Fruit fly (Drosophila melanogaster) whole organism, embryonic: ENCODE measurements around the gene drongo.

Source experiments
- Ada2b ChIP-seq: fragments of 200-800 bp; sonication (Bioruptor generic); IDR thresholded peaks from 2 replicates; pipeline ENCODE4 v1.3.6; 2022; ENCODE audit warnings: missing biosample characterization, missing genetic modification characterization
- Aef1 ChIP-seq: fragments of 200-800 bp; sonication (Bioruptor generic); IDR thresholded peaks from 3 replicates; pipeline ENCODE4 v1.3.6; 2022; ENCODE audit warnings: missing biosample characterization, missing genetic modification characterization
- Atf3 ChIP-seq: fragments of 200-800 bp; sonication (Bioruptor generic); optimal IDR thresholded peaks from 3 replicates; lab custom pipeline; 2016; ENCODE audit warnings: missing biosample characterization, missing genetic modification characterization
- Atf6 ChIP-seq: fragments of 200-800 bp; sonication (Bioruptor generic); IDR thresholded peaks from 2 replicates; pipeline ENCODE4 v1.3.6; 2022; ENCODE audit warnings: missing biosample characterization, missing genetic modification characterization
- B-H2 ChIP-seq: fragments of 200-800 bp; sonication (Bioruptor generic); optimal IDR thresholded peaks from 2 replicates; lab custom pipeline; 2018; ENCODE audit warnings: missing biosample characterization, mild to moderate bottlenecking, missing genetic modification characterization
- CG10654 ChIP-seq: fragments of 200-800 bp; sonication (Bioruptor generic); optimal IDR thresholded peaks from 2 replicates; lab custom pipeline; 2016; ENCODE audit warnings: missing biosample characterization, missing genetic modification characterization
- CG12769 ChIP-seq: fragments of 200-800 bp; sonication (Bioruptor generic); optimal IDR thresholded peaks from 2 replicates; lab custom pipeline; 2019; ENCODE audit warnings: missing biosample characterization, mild to moderate bottlenecking, missing genetic modification characterization, moderate library complexity
- CG13287 ChIP-seq: fragments of 200-800 bp; sonication (Bioruptor generic); IDR thresholded peaks from 2 replicates; pipeline ENCODE4 v1.3.6; 2022; ENCODE audit warnings: missing biosample characterization, missing genetic modification characterization; ENCODE audit not compliant: partially characterized antibody
- CG14014 ChIP-seq: fragments of 200-800 bp; sonication (Bioruptor generic); IDR thresholded peaks from 2 replicates; pipeline ENCODE4 v1.3.6; 2022; ENCODE audit warnings: missing biosample characterization, missing genetic modification characterization
- CG15514 ChIP-seq: fragments of 200-800 bp; sonication (Bioruptor generic); optimal IDR thresholded peaks from 3 replicates; lab custom pipeline; 2017; ENCODE audit warnings: missing biosample characterization, missing genetic modification characterization, mild to moderate bottlenecking, moderate library complexity, missing genetic modification reagents
- CG18262 ChIP-seq: fragments of 200-800 bp; optimal IDR thresholded peaks from 3 replicates; lab custom pipeline; 2019; ENCODE audit warnings: missing biosample characterization, mild to moderate bottlenecking, missing genetic modification characterization, moderate library complexity
- CG2202 ChIP-seq: fragments of 200-800 bp; sonication (Bioruptor generic); optimal IDR thresholded peaks from 2 replicates; lab custom pipeline; 2018; ENCODE audit warnings: missing biosample characterization, mild to moderate bottlenecking, missing genetic modification characterization
- CG2875 ChIP-seq: fragments of 200-800 bp; sonication (Bioruptor generic); optimal IDR thresholded peaks from 2 replicates; lab custom pipeline; 2017; ENCODE audit warnings: missing biosample characterization, mild to moderate bottlenecking, missing genetic modification characterization, missing genetic modification reagents
- CG3281 ChIP-seq: fragments of 200-800 bp; sonication (Bioruptor generic); optimal IDR thresholded peaks from 3 replicates; lab custom pipeline; 2017; ENCODE audit warnings: missing biosample characterization, mild to moderate bottlenecking, missing genetic modification characterization
- CG3407 ChIP-seq: fragments of 200-800 bp; sonication (Bioruptor generic); optimal IDR thresholded peaks from 2 replicates; lab custom pipeline; 2018; ENCODE audit warnings: missing biosample characterization, mild to moderate bottlenecking, missing genetic modification characterization
- CG3847 ChIP-seq: fragments of 200-800 bp; sonication (Bioruptor generic); IDR thresholded peaks from 2 replicates; pipeline ENCODE4 v1.3.6; 2022; ENCODE audit warnings: missing biosample characterization, missing genetic modification characterization
- CG5245 ChIP-seq: fragments of 200-800 bp; sonication (Bioruptor generic); optimal IDR thresholded peaks from 3 replicates; lab custom pipeline; 2016; ENCODE audit warnings: missing biosample characterization, missing genetic modification characterization
- CG7745 ChIP-seq: fragments of 200-800 bp; sonication (Bioruptor generic); optimal IDR thresholded peaks from 2 replicates; lab custom pipeline; 2018; ENCODE audit warnings: missing biosample characterization, mild to moderate bottlenecking, missing genetic modification characterization, moderate library complexity
- CG8924 ChIP-seq: fragments of 200-800 bp; optimal IDR thresholded peaks from 3 replicates; lab custom pipeline; 2019; ENCODE audit warnings: missing biosample characterization, mild to moderate bottlenecking, missing genetic modification characterization, moderate library complexity
- CG9727 ChIP-seq: fragments of 200-800 bp; sonication (Bioruptor generic); optimal IDR thresholded peaks from 3 replicates; lab custom pipeline; 2017; ENCODE audit warnings: missing biosample characterization, mild to moderate bottlenecking, missing genetic modification characterization
- CHES-1-like ChIP-seq: fragments of 200-800 bp; sonication (Bioruptor generic); optimal IDR thresholded peaks from 2 replicates; lab custom pipeline; 2016; ENCODE audit warnings: missing biosample characterization, missing genetic modification characterization
- E2f2 ChIP-seq: fragments of 200-800 bp; sonication (Bioruptor generic); IDR thresholded peaks from 2 replicates; pipeline ENCODE4 v1.3.6; 2022; ENCODE audit warnings: missing biosample characterization, missing genetic modification characterization
- Fer1 ChIP-seq: fragments of 200-800 bp; sonication (Bioruptor generic); optimal IDR thresholded peaks from 2 replicates; lab custom pipeline; 2017; ENCODE audit warnings: missing biosample characterization, mild to moderate bottlenecking, missing genetic modification characterization
- H15 ChIP-seq: fragments of 200-800 bp; sonication (Bioruptor generic); IDR thresholded peaks from 3 replicates; pipeline ENCODE4 v1.3.6; 2022; ENCODE audit warnings: missing biosample characterization, missing genetic modification characterization
- HHEX ChIP-seq: fragments of 200-800 bp; sonication (Bioruptor generic); optimal IDR thresholded peaks from 3 replicates; lab custom pipeline; 2017; ENCODE audit warnings: missing biosample characterization, mild to moderate bottlenecking, missing genetic modification characterization, missing genetic modification reagents
- Hmx ChIP-seq: fragments of 200-800 bp; sonication (Bioruptor generic); optimal IDR thresholded peaks from 2 replicates; lab custom pipeline; 2016; ENCODE audit warnings: missing biosample characterization, missing genetic modification characterization
- Jarid2 ChIP-seq: fragments of 200-800 bp; sonication (Bioruptor generic); optimal IDR thresholded peaks from 3 replicates; lab custom pipeline; 2017; ENCODE audit warnings: mild to moderate bottlenecking, missing biosample characterization, missing genetic modification reagents, missing genetic modification characterization
- Neu2 ChIP-seq: fragments of 200-800 bp; sonication (Bioruptor generic); optimal IDR thresholded peaks from 3 replicates; lab custom pipeline; 2016; ENCODE audit warnings: missing biosample characterization, missing genetic modification characterization, borderline replicate concordance
- Oli ChIP-seq: fragments of 200-800 bp; sonication (Bioruptor generic); optimal IDR thresholded peaks from 2 replicates; lab custom pipeline; 2018; ENCODE audit warnings: missing biosample characterization, mild to moderate bottlenecking, missing genetic modification characterization, moderate library complexity
- Pdp1 ChIP-seq, 2 experiments: fragments of 200-800 bp; sonication (Bioruptor generic); optimal IDR thresholded peaks; 3 replicates each; lab custom pipeline; 2016; ENCODE audit warnings: missing biosample characterization in 2 of 2, missing genetic modification characterization in 2 of 2, mild to moderate bottlenecking in 1 of 2, moderate library complexity in 1 of 2
- Side ChIP-seq: fragments of 200-800 bp; sonication (Bioruptor generic); optimal IDR thresholded peaks from 2 replicates; lab custom pipeline; 2016; ENCODE audit warnings: missing biosample characterization, missing genetic modification characterization
- Sox102F ChIP-seq: fragments of 200-800 bp; sonication (Bioruptor generic); optimal IDR thresholded peaks from 2 replicates; lab custom pipeline; 2018; ENCODE audit warnings: missing biosample characterization, mild to moderate bottlenecking, missing genetic modification characterization, moderate library complexity
- dmrt11E ChIP-seq: fragments of 200-800 bp; sonication (Bioruptor generic); optimal IDR thresholded peaks from 3 replicates; lab custom pipeline; 2018; ENCODE audit warnings: missing biosample characterization, mild to moderate bottlenecking, missing genetic modification characterization, moderate library complexity
- dmrt99B ChIP-seq: fragments of 200-800 bp; sonication (Bioruptor generic); optimal IDR thresholded peaks from 2 replicates; lab custom pipeline; 2018; ENCODE audit warnings: missing biosample characterization, mild to moderate bottlenecking, missing genetic modification characterization, moderate library complexity
- gcm ChIP-seq: fragments of 200-800 bp; sonication (Bioruptor generic); optimal IDR thresholded peaks from 2 replicates; lab custom pipeline; 2019; ENCODE audit warnings: missing biosample characterization, mild to moderate bottlenecking, missing genetic modification characterization, moderate library complexity
- hkb ChIP-seq, 2 experiments: fragments of 200-800 bp in 1 of 2; fragments of >200 bp in 1 of 2; sonication (Bioruptor generic) in 1 of 2; IDR thresholded peaks in 1 of 2; optimal IDR thresholded peaks in 1 of 2; 2 replicates each; pipeline versions ENCODE4 v1.3.6 to Lab custom; 2017 to 2022; ENCODE audit warnings: missing biosample characterization in 1 of 2, missing genetic modification characterization in 1 of 2
- lbe ChIP-seq: fragments of 200-800 bp; sonication (Bioruptor generic); optimal IDR thresholded peaks from 2 replicates; lab custom pipeline; 2016; ENCODE audit warnings: missing biosample characterization, mild to moderate bottlenecking, missing genetic modification characterization
- lilli ChIP-seq: fragments of 200-800 bp; sonication (Bioruptor generic); optimal IDR thresholded peaks from 3 replicates; lab custom pipeline; 2016; ENCODE audit warnings: missing biosample characterization, missing genetic modification characterization
- nerfin-2 ChIP-seq: fragments of 200-800 bp; sonication (Bioruptor generic); IDR thresholded peaks from 2 replicates; pipeline ENCODE4 v1.3.6; 2022; ENCODE audit warnings: missing biosample characterization, missing genetic modification characterization; ENCODE audit not compliant: partially characterized antibody
- pros ChIP-seq: fragments of 200-800 bp; sonication (Bioruptor generic); optimal IDR thresholded peaks from 3 replicates; lab custom pipeline; 2019; ENCODE audit warnings: missing biosample characterization, mild to moderate bottlenecking, missing genetic modification characterization, moderate library complexity
- row ChIP-seq: fragments of 200-800 bp; sonication (Bioruptor generic); IDR thresholded peaks from 3 replicates; pipeline ENCODE4 v1.3.6; 2022; ENCODE audit warnings: missing biosample characterization, missing genetic modification characterization
- scrt ChIP-seq: fragments of 200-800 bp; sonication (Bioruptor generic); optimal IDR thresholded peaks from 2 replicates; lab custom pipeline; 2018; ENCODE audit warnings: missing biosample characterization, mild to moderate bottlenecking, missing genetic modification characterization, moderate library complexity
- sens ChIP-seq: fragments of 200-800 bp; sonication (Bioruptor generic); peaks from one replicate; lab custom pipeline; 2016; ENCODE audit warnings: missing biosample characterization, missing genetic modification characterization
- sens-2 ChIP-seq: fragments of 200-800 bp; sonication (Bioruptor generic); IDR thresholded peaks from 2 replicates; pipeline ENCODE4 v1.3.6; 2022; ENCODE audit warnings: missing biosample characterization, missing genetic modification characterization
- sug ChIP-seq: fragments of 200-800 bp; optimal IDR thresholded peaks from 2 replicates; lab custom pipeline; 2019; ENCODE audit warnings: missing biosample characterization, mild to moderate bottlenecking, missing genetic modification characterization, moderate library complexity
- tap ChIP-seq: fragments of 200-800 bp; optimal IDR thresholded peaks from 3 replicates; lab custom pipeline; 2019; ENCODE audit warnings: missing biosample characterization, mild to moderate bottlenecking, missing genetic modification characterization, moderate library complexity
- vvl ChIP-seq: fragments of 200-800 bp; sonication (Bioruptor generic); IDR thresholded peaks from 2 replicates; pipeline ENCODE4 v1.3.6; 2022; ENCODE audit warnings: missing biosample characterization, missing genetic modification characterization
- z ChIP-seq: fragments of 200-800 bp; sonication (Bioruptor generic); IDR thresholded peaks from 3 replicates; pipeline ENCODE4 v1.3.6; 2022; ENCODE audit warnings: missing biosample characterization, missing genetic modification characterization

drongo gene

dm6 chr2L:867899-868605 is 17.2 kb upstream of the drongo start, which contains the start of gene aru (continued):
- TF ChIP-seq hkb (optimal IDR thresholded peaks at IDR 0.05; lab: Kevin White, UChicago) = no peak
- TF ChIP-seq hkb (GFP tag; IDR thresholded peaks at IDR 0.05; lab: Robert Waterston, UW) = peak; percentile 74
- no peak for TF ChIP-seq Side (GFP tag; lab: Kevin White, UChicago)
- TF ChIP-seq CG2202 (tag; lab: Kevin White, UChicago) = peak; percentile 17
- peak; percentile 76 for TF ChIP-seq pros (GFP tag; lab: Kevin White, UChicago)
- TF ChIP-seq HHEX (GFP tag; lab: Kevin White, UChicago) = peak; percentile 37
- TF ChIP-seq sug (tag; lab: Kevin White, UChicago) = peak; percentile 16
- TF ChIP-seq CG9727 = peak; percentile 14
- TF ChIP-seq gcm (GFP tag; lab: Kevin White, UChicago) = peak; percentile 50
- TF ChIP-seq CHES-1-like (GFP tag; lab: Kevin White, UChicago) = peak; percentile 11
- TF ChIP-seq CG12769 (tag; lab: Kevin White, UChicago) = peak; percentile 14
- TF ChIP-seq z (GFP tag; lab: Robert Waterston, UW) = peak; percentile 87
- peak; percentile 35 for TF ChIP-seq CG7745 (tag; lab: Kevin White, UChicago)
- TF ChIP-seq tap (tag; lab: Kevin White, UChicago) = peak; percentile 46
- peak; percentile 35; the same call in 1 of the 2 replicates for TF ChIP-seq CG3847 (GFP tag; lab: Robert Waterston, UW)
- peak in 1 of 2 experiments; percentile 23 for TF ChIP-seq Pdp1 (GFP tag; optimal IDR thresholded peaks at IDR 0.05; lab: Kevin White, UChicago)
- peak; percentile 32; the same call in 1 of the 2 replicates for TF ChIP-seq Ada2b
- TF ChIP-seq CG5245 = peak; percentile 2
- peak; percentile 25 for TF ChIP-seq CG3407
- TF ChIP-seq Jarid2 (GFP tag; lab: Kevin White, UChicago) = peak; percentile 68
- no peak for TF ChIP-seq H15 (GFP tag; lab: Robert Waterston, UW)
- peak; percentile 42 for TF ChIP-seq CG3281
- TF ChIP-seq dmrt99B (tag; lab: Kevin White, UChicago) = peak; percentile 49
- no peak for TF ChIP-seq Hmx
- TF ChIP-seq CG14014 (GFP tag; lab: Robert Waterston, UW) = peak; percentile 16; the same call in 1 of the 2 replicates
- TF ChIP-seq lbe (GFP tag; lab: Kevin White, UChicago) = peak; percentile 59
- peak; percentile 15 for TF ChIP-seq Sox102F
- TF ChIP-seq CG2875 = no peak
- TF ChIP-seq CG15514 (GFP tag; lab: Kevin White, UChicago) = peak; percentile 21
- TF ChIP-seq row (GFP tag; lab: Robert Waterston, UW) = peak; percentile 68
- TF ChIP-seq CG13287 (GFP tag; lab: Robert Waterston, UW) = peak; percentile 26; the same call in 1 of the 2 replicates
- TF ChIP-seq vvl = peak; percentile 70; the same call in 1 of the 2 replicates
- TF ChIP-seq Atf6 (GFP tag; lab: Robert Waterston, UW) = peak; percentile 75
- TF ChIP-seq E2f2 = peak; percentile 29; the same call in 1 of the 2 replicates
- TF ChIP-seq B-H2 (GFP tag; lab: Kevin White, UChicago) = peak; percentile 14
- TF ChIP-seq lilli (GFP tag; lab: Kevin White, UChicago) = no peak
- peak; percentile 23; the same call in 1 of the 3 replicates for TF ChIP-seq Aef1 (GFP tag; lab: Robert Waterston, UW)
- peak; percentile 70 for TF ChIP-seq sens (GFP tag; lab: Kevin White, UChicago)
- peak; percentile 14 for TF ChIP-seq CG10654 (GFP tag; lab: Kevin White, UChicago)
- TF ChIP-seq CG8924 (tag; lab: Kevin White, UChicago) = peak; percentile 28
- peak; percentile 45 for TF ChIP-seq CG18262
- TF ChIP-seq Atf3 (GFP tag; lab: Kevin White, UChicago) = no peak
- TF ChIP-seq scrt (GFP tag; lab: Kevin White, UChicago) = peak; percentile 63
- peak; percentile 47 for TF ChIP-seq Fer1 (GFP tag; lab: Kevin White, UChicago)
- peak; percentile 36 for TF ChIP-seq dmrt11E (tag; lab: Kevin White, UChicago)
- peak; percentile 11 for TF ChIP-seq Oli (tag; lab: Kevin White, UChicago)
- TF ChIP-seq Neu2 (GFP tag; lab: Kevin White, UChicago) = no peak
- TF ChIP-seq sens-2 (GFP tag; lab: Robert Waterston, UW) = peak; percentile 19; the same call in 1 of the 2 replicates
- TF ChIP-seq nerfin-2 (GFP tag; lab: Robert Waterston, UW) = 0 out of 2 replicates have a peak, but pooled peaks have one; percentile 37
